Fruit fly (Drosophila melanogaster): Measurements from ENCODE around the gene CG7058.
A peak's percentile ranks its signal among the peaks of the same experiment; 100 is the strongest.

Gene CG7058

DNA sequence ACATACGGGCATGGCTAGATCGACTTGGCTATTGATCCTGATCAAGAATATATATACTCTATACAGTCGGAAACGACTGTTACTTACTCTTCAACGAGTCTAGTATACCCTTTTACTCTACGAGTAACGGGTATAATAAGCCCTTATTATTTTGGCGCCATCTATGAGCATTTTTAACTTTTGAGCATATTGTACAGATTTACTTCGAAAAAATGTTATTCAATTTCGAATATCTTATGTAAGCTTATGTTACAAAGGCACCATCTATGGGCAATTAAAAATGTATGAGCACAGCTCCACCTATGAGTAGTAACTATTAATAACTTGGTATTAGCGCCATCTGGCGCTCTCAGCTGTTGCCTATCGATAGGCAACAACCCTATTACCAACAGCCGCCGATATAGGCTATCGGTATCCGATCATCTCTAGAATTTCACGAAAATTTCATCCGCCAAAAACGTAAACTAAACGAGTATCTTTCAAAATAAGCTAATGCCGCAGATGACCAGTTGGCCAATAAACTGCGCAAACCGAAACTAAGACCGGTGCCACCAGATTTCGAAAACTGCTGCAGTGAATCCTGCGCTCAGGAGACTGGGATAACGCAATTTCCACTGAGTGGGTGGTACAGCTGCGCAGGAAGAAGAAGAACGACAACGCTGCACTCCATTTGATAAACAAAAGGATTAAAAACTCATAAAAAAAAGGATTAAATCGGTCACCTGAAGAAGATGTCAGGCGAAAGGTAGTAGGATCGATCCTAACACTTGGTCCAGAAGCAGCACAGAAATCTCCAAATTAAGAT is 36.9 kb downstream of the CG7058 start, which contains the start of gene htk:
TSS of gene htk (plus strand) at position 435 of the 805 bp plus-strand sequence.
- TF ChIP-seq noc (tag; optimal IDR thresholded peaks at IDR 0.05), result no peak

DNA sequence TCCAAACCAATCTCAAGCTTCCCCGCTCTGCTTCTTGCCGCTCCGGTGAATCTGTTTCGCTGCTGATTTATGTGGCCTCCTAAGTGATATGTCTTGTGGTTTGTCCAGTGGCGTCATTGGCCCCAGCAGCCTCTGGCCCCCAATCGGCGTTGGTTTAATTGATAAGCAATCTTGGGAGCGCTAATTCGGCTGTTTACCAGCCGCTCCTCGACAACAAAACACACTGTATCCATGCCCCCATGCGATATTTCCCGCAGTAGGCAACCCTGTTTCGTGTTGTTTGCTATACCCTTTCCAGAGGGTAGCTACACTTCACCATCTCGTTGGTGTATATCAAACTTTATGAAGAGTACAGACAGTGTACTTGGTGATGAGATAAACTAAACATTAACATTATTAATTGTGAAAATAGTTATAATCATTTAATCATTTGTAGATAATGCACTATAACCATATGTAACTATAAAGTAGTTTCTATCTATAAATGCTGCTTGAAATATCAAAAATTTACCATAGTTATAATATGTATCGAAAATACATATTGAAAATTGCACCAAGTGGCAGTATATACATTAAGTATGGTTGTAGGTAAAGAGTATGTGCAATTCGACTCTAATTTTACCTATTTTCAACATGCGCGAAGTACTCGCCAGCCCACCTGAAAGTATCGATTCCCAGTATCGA is 42.0 kb downstream of the CG7058 start, which contains the start of gene shop:
TSS of gene shop (minus strand) at position 229 of the 684 bp plus-strand sequence.
- peak; percentile 90 for TF ChIP-seq noc (tag; optimal IDR thresholded peaks at IDR 0.05)

DNA sequence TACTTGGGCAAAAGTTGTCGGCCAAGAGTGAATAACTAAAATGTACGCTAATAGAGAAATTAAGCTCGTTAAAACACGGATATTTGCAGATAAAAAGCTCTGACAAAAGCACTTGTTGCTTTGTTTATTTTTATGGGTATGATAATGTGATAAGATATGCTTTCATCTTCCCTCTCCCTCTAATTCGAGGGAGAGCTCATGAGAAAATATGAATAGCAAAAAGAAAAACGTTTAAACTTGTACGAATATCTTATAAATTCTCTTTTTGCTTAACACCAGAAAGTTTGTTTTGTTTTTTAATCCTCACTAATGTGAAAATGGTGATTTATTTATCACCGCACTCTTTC is 42.5 kb downstream of the CG7058 start:
- no peak for TF ChIP-seq noc (tag; optimal IDR thresholded peaks at IDR 0.05)

- TF ChIP-seq noc (tag; optimal IDR thresholded peaks at IDR 0.05), result peak; percentile 19
Observed at dm6 chrX:18857356-18857807, 50.9 kb downstream of the CG7058 start, which contains the start of gene CG7322. Gene CG7322 (minus strand): TSS chrX:18857757.

dm6 chrX:18857916-18858315 is 51.4 kb downstream of the CG7058 start, which contains the start of gene Usp39:
Gene Usp39 (plus strand): TSS chrX:18858203.
- no peak for TF ChIP-seq noc (tag; optimal IDR thresholded peaks at IDR 0.05)

dm6 chrX:18860074-18860473 is 53.6 kb downstream of the CG7058 start, which contains the start of gene CG32544:
Gene CG32544 (plus strand): TSS chrX:18860284.
- no peak for TF ChIP-seq noc (tag; optimal IDR thresholded peaks at IDR 0.05)

Measured in whole organism, larva.